Worm (Caenorhabditis elegans): ENCODE results near the gene pgp-5.

- no peak for TF ChIP-seq W03F9.2 (tag; optimal IDR thresholded peaks at IDR 0.05)
- TF ChIP-seq dao-5 (tag; optimal IDR thresholded peaks at IDR 0.05): no peak
Measured at ce11 chrX:10838550-10838949, 20.5 kb downstream of the pgp-5 start, which contains the start of gene plc-1.
